Fruit fly (Drosophila melanogaster) whole organism, embryonic: ENCODE measurements around the gene ND-18.

Source experiments
- Atf6 ChIP-seq: fragments of 200-800 bp; sonication (Bioruptor generic); IDR thresholded peaks from 2 replicates; pipeline ENCODE4 v1.3.6; 2022; ENCODE audit warnings: missing biosample characterization, missing genetic modification characterization
- CG11398 ChIP-seq: fragments of 200-800 bp; sonication (Bioruptor generic); optimal IDR thresholded peaks from 2 replicates; lab custom pipeline; 2016; ENCODE audit warnings: missing biosample characterization, missing genetic modification characterization
- CG17359 ChIP-seq: fragments of 200-800 bp; sonication (Bioruptor generic); optimal IDR thresholded peaks from 3 replicates; lab custom pipeline; 2018; ENCODE audit warnings: missing biosample characterization, mild to moderate bottlenecking, missing genetic modification characterization, moderate library complexity
- CG4404 ChIP-seq: fragments of 200-800 bp; sonication (Bioruptor generic); IDR thresholded peaks from 2 replicates; pipeline ENCODE4 v1.3.6; 2022; ENCODE audit warnings: missing biosample characterization, missing genetic modification characterization
- ERR ChIP-seq: fragments of 200-800 bp; sonication (Bioruptor generic); optimal IDR thresholded peaks from 2 replicates; lab custom pipeline; 2016; ENCODE audit warnings: missing biosample characterization, missing genetic modification characterization
- Hr51 ChIP-seq, 2 experiments: fragments of 200-800 bp; sonication (Bioruptor generic); optimal IDR thresholded peaks; 2 replicates in 1 of 2; 3 replicates in 1 of 2; lab custom pipeline; 2016 to 2018; ENCODE audit warnings: missing biosample characterization in 2 of 2, missing genetic modification characterization in 2 of 2, mild to moderate bottlenecking in 1 of 2, moderate library complexity in 1 of 2
- ase ChIP-seq: fragments of 200-800 bp; sonication (Bioruptor generic); IDR thresholded peaks from 3 replicates; pipeline ENCODE4 v1.3.6; 2022; ENCODE audit warnings: missing biosample characterization, missing genetic modification characterization
- croc ChIP-seq: fragments of 200-800 bp; sonication (Bioruptor generic); conservative IDR thresholded peaks from 3 replicates; pipeline ENCODE4 v1.3.6; 2022; ENCODE audit warnings: missing biosample characterization, missing genetic modification characterization
- dati ChIP-seq: fragments of 200-800 bp; sonication (Bioruptor generic); IDR thresholded peaks from 2 replicates; pipeline ENCODE4 v1.3.6; 2022; ENCODE audit warnings: missing biosample characterization, missing genetic modification characterization
- kni ChIP-seq: fragments of 200-800 bp; sonication (Bioruptor generic); optimal IDR thresholded peaks from 3 replicates; lab custom pipeline; 2017; ENCODE audit warnings: mild to moderate bottlenecking, missing biosample characterization, missing genetic modification reagents, missing genetic modification characterization

dm6 chrX:19479869-19480326, 12.3 kb upstream of the ND-18 start, which contains the start of the genes Naa15-16 and mRpS14:
- no peak for TF ChIP-seq dati (GFP tag; lab: Robert Waterston, UW)
- TF ChIP-seq croc: no peak
- TF ChIP-seq CG17359 (tag; lab: Kevin White, UChicago): no peak
- TF ChIP-seq ase (GFP tag; lab: Robert Waterston, UW): no peak
- TF ChIP-seq Hr51 (GFP tag; optimal IDR thresholded peaks at IDR 0.05; lab: Kevin White, UChicago): no peak
- TF ChIP-seq ERR (GFP tag; lab: Kevin White, UChicago): no peak
- no peak for TF ChIP-seq kni (GFP tag; lab: Kevin White, UChicago)
- TF ChIP-seq CG11398 (GFP tag; lab: Kevin White, UChicago): no peak
- TF ChIP-seq Atf6 (GFP tag; lab: Robert Waterston, UW): no peak
- no peak for TF ChIP-seq CG4404
